Fruit fly (Drosophila melanogaster) whole organism, embryonic: ENCODE measurements around the gene CG34180.

Experiments
- CG11093 ChIP-seq: fragments of 200-800 bp; sonication (Bioruptor generic); IDR thresholded peaks from 3 replicates; pipeline ENCODE4 v1.3.6; 2022; ENCODE audit warnings: missing biosample characterization, missing genetic modification characterization
- CG11398 ChIP-seq: fragments of 200-800 bp; sonication (Bioruptor generic); optimal IDR thresholded peaks from 2 replicates; lab custom pipeline; 2016; ENCODE audit warnings: missing biosample characterization, missing genetic modification characterization
- CG11504 ChIP-seq: fragments of 200-800 bp; sonication (Bioruptor generic); optimal IDR thresholded peaks from 3 replicates; lab custom pipeline; 2019; ENCODE audit warnings: missing biosample characterization, mild to moderate bottlenecking, missing genetic modification characterization, moderate library complexity
- CG13123 ChIP-seq: fragments of 200-800 bp; sonication (Bioruptor generic); optimal IDR thresholded peaks from 2 replicates; lab custom pipeline; 2016; ENCODE audit warnings: missing biosample characterization, missing genetic modification characterization
- CG1529 ChIP-seq: fragments of 200-800 bp; sonication (Bioruptor generic); optimal IDR thresholded peaks from 3 replicates; lab custom pipeline; 2018; ENCODE audit warnings: missing biosample characterization, missing genetic modification characterization
- CG15601 ChIP-seq: fragments of 200-800 bp; sonication (Bioruptor generic); optimal IDR thresholded peaks from 3 replicates; lab custom pipeline; 2019; ENCODE audit warnings: missing biosample characterization, mild to moderate bottlenecking, missing genetic modification characterization, moderate library complexity
- CG1647 ChIP-seq: fragments of 200-800 bp; sonication (Bioruptor generic); optimal IDR thresholded peaks from 3 replicates; lab custom pipeline; 2016; ENCODE audit warnings: missing biosample characterization, missing genetic modification characterization
- CG17802 ChIP-seq: fragments of 200-800 bp; sonication (Bioruptor generic); optimal IDR thresholded peaks from 2 replicates; lab custom pipeline; 2018; ENCODE audit warnings: missing biosample characterization, mild to moderate bottlenecking, missing genetic modification characterization, moderate library complexity
- CG18011 ChIP-seq: fragments of 200-800 bp; sonication (Bioruptor generic); optimal IDR thresholded peaks from 2 replicates; lab custom pipeline; 2017; ENCODE audit warnings: missing biosample characterization, missing genetic modification characterization, mild to moderate bottlenecking, moderate library complexity, missing genotype
- CG2889 ChIP-seq: fragments of 200-800 bp; sonication (Bioruptor generic); IDR thresholded peaks from 3 replicates; pipeline ENCODE4 v1.3.6; 2022; ENCODE audit warnings: missing biosample characterization, missing genetic modification characterization
- CG33557 ChIP-seq: fragments of 200-800 bp; sonication (Bioruptor generic); optimal IDR thresholded peaks from 2 replicates; lab custom pipeline; 2019; ENCODE audit warnings: missing biosample characterization, mild to moderate bottlenecking, missing genetic modification characterization, moderate library complexity
- CG42726 ChIP-seq: fragments of 200-800 bp; sonication (Bioruptor generic); IDR thresholded peaks from 2 replicates; pipeline ENCODE4 v1.3.6; 2022; ENCODE audit warnings: missing biosample characterization, missing genetic modification characterization; ENCODE audit not compliant: partially characterized antibody
- CG4730 ChIP-seq: fragments of 200-800 bp; sonication (Bioruptor generic); IDR thresholded peaks from 2 replicates; pipeline ENCODE4 v1.3.6; 2022; ENCODE audit warnings: missing biosample characterization, missing genetic modification characterization
- CG6175 ChIP-seq: fragments of 200-800 bp; sonication (Bioruptor generic); IDR thresholded peaks from 3 replicates; pipeline ENCODE4 v1.3.6; 2022; ENCODE audit warnings: missing biosample characterization, missing genetic modification characterization
- CG6272 ChIP-seq: fragments of 200-800 bp; sonication (Bioruptor generic); IDR thresholded peaks from 2 replicates; pipeline ENCODE4 v1.3.6; 2022; ENCODE audit warnings: missing biosample characterization, missing genetic modification characterization
- CG7963 ChIP-seq: fragments of 200-800 bp; sonication (Bioruptor generic); IDR thresholded peaks from 3 replicates; pipeline ENCODE4 v1.3.6; 2022; ENCODE audit warnings: missing biosample characterization, missing genetic modification characterization; ENCODE audit not compliant: partially characterized antibody
- CG8924 ChIP-seq: fragments of 200-800 bp; optimal IDR thresholded peaks from 3 replicates; lab custom pipeline; 2019; ENCODE audit warnings: missing biosample characterization, mild to moderate bottlenecking, missing genetic modification characterization, moderate library complexity
- CoRest ChIP-seq: fragments of 200-800 bp; sonication (Bioruptor generic); optimal IDR thresholded peaks from 3 replicates; lab custom pipeline; 2018; ENCODE audit warnings: missing biosample characterization, mild to moderate bottlenecking, missing genetic modification characterization, moderate library complexity
- Dfd ChIP-seq, 2 experiments: fragments of >200 bp; optimal IDR thresholded peaks; 2 replicates each; lab custom pipeline; 2017; ENCODE audit warnings: missing biosample characterization in 2 of 2, missing genetic modification characterization in 2 of 2
- Dip2 ChIP-seq: fragments of 200-800 bp; sonication (Bioruptor generic); IDR thresholded peaks from 2 replicates; pipeline ENCODE4 v1.3.6; 2022; ENCODE audit warnings: missing biosample characterization, missing genetic modification characterization
- GATAe ChIP-seq: fragments of 200-800 bp; sonication (Bioruptor generic); conservative IDR thresholded peaks from 2 replicates; pipeline ENCODE4 v1.3.6; 2022; ENCODE audit warnings: missing biosample characterization, missing genetic modification characterization
- HmgZ ChIP-seq: fragments of 200-800 bp; sonication (Bioruptor generic); optimal IDR thresholded peaks from 2 replicates; lab custom pipeline; 2018; ENCODE audit warnings: missing biosample characterization, mild to moderate bottlenecking, missing genetic modification characterization
- Kr ChIP-seq: fragments of 200-800 bp; sonication (Bioruptor generic); optimal IDR thresholded peaks from 2 replicates; lab custom pipeline; 2017; ENCODE audit warnings: missing biosample characterization, mild to moderate bottlenecking, missing genetic modification characterization
- Mrtf ChIP-seq: fragments of 200-800 bp; sonication (Bioruptor generic); IDR thresholded peaks from 3 replicates; pipeline ENCODE4 v1.3.6; 2022; ENCODE audit warnings: missing biosample characterization, missing genetic modification characterization
- NK7.1 ChIP-seq: fragments of 200-800 bp; sonication (Bioruptor generic); optimal IDR thresholded peaks from 3 replicates; lab custom pipeline; 2016; ENCODE audit warnings: missing biosample characterization, missing genetic modification characterization
- Nf-YA ChIP-seq: fragments of 200-800 bp; sonication (Bioruptor generic); IDR thresholded peaks from 2 replicates; pipeline ENCODE4 v1.3.6; 2022; ENCODE audit warnings: missing biosample characterization, missing genetic modification characterization
- Oaz ChIP-seq: fragments of 200-800 bp; sonication (Bioruptor generic); IDR thresholded peaks from 2 replicates; pipeline ENCODE4 v1.3.6; 2022; ENCODE audit warnings: missing biosample characterization, missing genetic modification characterization
- Ptx1 ChIP-seq: fragments of 200-800 bp; sonication (Bioruptor generic); IDR thresholded peaks from 2 replicates; pipeline ENCODE4 v1.3.6; 2022; ENCODE audit warnings: missing biosample characterization, missing genetic modification characterization
- cad ChIP-seq: fragments of >200 bp; optimal IDR thresholded peaks from 2 replicates; lab custom pipeline; 2017; ENCODE audit warnings: missing biosample characterization, missing genetic modification characterization
- ci ChIP-seq: fragments of 200-800 bp; sonication (Bioruptor generic); IDR thresholded peaks from 3 replicates; pipeline ENCODE4 v1.3.6; 2022; ENCODE audit warnings: missing biosample characterization, missing genetic modification characterization
- crc ChIP-seq: fragments of 200-800 bp; sonication (Bioruptor generic); optimal IDR thresholded peaks from 2 replicates; lab custom pipeline; 2016; ENCODE audit warnings: missing biosample characterization, missing genetic modification characterization
- emc ChIP-seq: fragments of 200-800 bp; sonication (Bioruptor generic); optimal IDR thresholded peaks from 2 replicates; lab custom pipeline; 2016; ENCODE audit warnings: missing biosample characterization, missing genetic modification characterization
- en ChIP-seq: fragments of 200-800 bp; sonication (Bioruptor generic); optimal IDR thresholded peaks from 2 replicates; lab custom pipeline; 2016; ENCODE audit warnings: missing biosample characterization, missing genetic modification characterization
- eyg ChIP-seq: fragments of 200-800 bp; sonication (Bioruptor generic); optimal IDR thresholded peaks from 3 replicates; lab custom pipeline; 2016; ENCODE audit warnings: missing biosample characterization, missing genetic modification characterization
- her ChIP-seq: fragments of 200-800 bp; sonication (Bioruptor generic); optimal IDR thresholded peaks from 2 replicates; lab custom pipeline; 2016; ENCODE audit warnings: missing biosample characterization, missing genetic modification characterization
- jigr1 ChIP-seq: fragments of 200-800 bp; sonication (Bioruptor generic); IDR thresholded peaks from 3 replicates; pipeline ENCODE4 v1.3.6; 2022; ENCODE audit warnings: missing biosample characterization, missing genetic modification characterization
- knrl ChIP-seq: fragments of 200-800 bp; sonication (Bioruptor generic); IDR thresholded peaks from 3 replicates; pipeline ENCODE4 v1.3.6; 2022; ENCODE audit warnings: missing biosample characterization, missing genetic modification characterization; ENCODE audit not compliant: partially characterized antibody
- lilli ChIP-seq: fragments of 200-800 bp; sonication (Bioruptor generic); optimal IDR thresholded peaks from 3 replicates; lab custom pipeline; 2016; ENCODE audit warnings: missing biosample characterization, missing genetic modification characterization
- nmo ChIP-seq: fragments of 200-800 bp; sonication (Bioruptor generic); optimal IDR thresholded peaks from 2 replicates; lab custom pipeline; 2018; ENCODE audit warnings: missing biosample characterization, mild to moderate bottlenecking, missing genetic modification characterization, moderate library complexity
- odd ChIP-seq: fragments of 200-800 bp; sonication (Bioruptor generic); optimal IDR thresholded peaks from 2 replicates; lab custom pipeline; 2017; ENCODE audit warnings: missing biosample characterization, mild to moderate bottlenecking, missing genetic modification characterization
- pita ChIP-seq: fragments of 200-800 bp; sonication (Bioruptor generic); optimal IDR thresholded peaks from 2 replicates; lab custom pipeline; 2017; ENCODE audit warnings: missing biosample characterization, mild to moderate bottlenecking, missing genetic modification characterization
- pnt ChIP-seq: fragments of 200-800 bp; sonication (Bioruptor generic); optimal IDR thresholded peaks from 3 replicates; lab custom pipeline; 2016; ENCODE audit warnings: missing biosample characterization, missing genetic modification characterization
- row ChIP-seq: fragments of 200-800 bp; sonication (Bioruptor generic); IDR thresholded peaks from 3 replicates; pipeline ENCODE4 v1.3.6; 2022; ENCODE audit warnings: missing biosample characterization, missing genetic modification characterization
- tio ChIP-seq: fragments of 200-800 bp; sonication (Bioruptor generic); optimal IDR thresholded peaks from 2 replicates; lab custom pipeline; 2017; ENCODE audit warnings: missing biosample characterization, missing genetic modification characterization, inconsistent platforms
- tna ChIP-seq: fragments of 200-800 bp; sonication (Bioruptor generic); IDR thresholded peaks from 2 replicates; pipeline ENCODE4 v1.3.6; 2022; ENCODE audit warnings: missing biosample characterization, missing genetic modification characterization; ENCODE audit not compliant: partially characterized antibody
- trem ChIP-seq: fragments of 200-800 bp; optimal IDR thresholded peaks from 3 replicates; lab custom pipeline; 2019; ENCODE audit warnings: missing biosample characterization, mild to moderate bottlenecking, missing genetic modification characterization, moderate library complexity
- ttk ChIP-seq: fragments of 200-800 bp; sonication (Bioruptor generic); IDR thresholded peaks from 2 replicates; pipeline ENCODE4 v2.1.2; 2022; ENCODE audit warnings: missing biosample characterization, missing genetic modification characterization
- twi ChIP-seq: fragments of 200-800 bp; optimal IDR thresholded peaks from 2 replicates; lab custom pipeline; 2019; ENCODE audit warnings: missing biosample characterization, mild to moderate bottlenecking, missing genetic modification characterization, moderate library complexity
- unc-4 ChIP-seq: fragments of 200-800 bp; sonication (Bioruptor generic); IDR thresholded peaks from 2 replicates; pipeline ENCODE4 v1.3.6; 2022; ENCODE audit warnings: missing biosample characterization, missing genetic modification characterization; ENCODE audit not compliant: partially characterized antibody
- wdn ChIP-seq: fragments of 200-800 bp; sonication (Bioruptor generic); IDR thresholded peaks from 2 replicates; pipeline ENCODE4 v1.3.6; 2022; ENCODE audit warnings: missing biosample characterization, missing genetic modification characterization
- z ChIP-seq: fragments of 200-800 bp; sonication (Bioruptor generic); IDR thresholded peaks from 3 replicates; pipeline ENCODE4 v1.3.6; 2022; ENCODE audit warnings: missing biosample characterization, missing genetic modification characterization

Gene CG34180

dm6 chr2L:6045972-6046718 lies 14.2 kb upstream of the CG34180 start, which contains the start of gene Pfas (continued):
- TF ChIP-seq CG11504 (tag; lab: Kevin White, UChicago), result no peak
- peak; percentile 2 for TF ChIP-seq emc (GFP tag; lab: Kevin White, UChicago)
- TF ChIP-seq her, result peak; percentile 72
- no peak for TF ChIP-seq CG17802 (tag; lab: Kevin White, UChicago)
- TF ChIP-seq twi (tag; lab: Kevin White, UChicago), result no peak
- no peak for TF ChIP-seq knrl (GFP tag; lab: Robert Waterston, UW)
- peak; percentile 78; the same call in 2 of the 3 replicates for TF ChIP-seq ci
- TF ChIP-seq tio, result no peak
- TF ChIP-seq unc-4 (GFP tag; lab: Robert Waterston, UW), result no peak
- TF ChIP-seq NK7.1 (GFP tag; lab: Kevin White, UChicago), result peak; percentile 41
- no peak for TF ChIP-seq CG4730 (GFP tag; lab: Robert Waterston, UW)
- TF ChIP-seq row (GFP tag; lab: Robert Waterston, UW), result peak; percentile 82
- TF ChIP-seq CG11093 (GFP tag; lab: Robert Waterston, UW), result no peak
- no peak for TF ChIP-seq CG42726 (GFP tag; lab: Robert Waterston, UW)
- no peak for TF ChIP-seq Mrtf
- TF ChIP-seq Ptx1 (GFP tag; lab: Robert Waterston, UW), result no peak
- TF ChIP-seq CG11398, result no peak
- no peak for TF ChIP-seq pita (GFP tag; lab: Kevin White, UChicago)
- no peak for TF ChIP-seq Dip2 (GFP tag; lab: Robert Waterston, UW)
- peak; percentile 56 for TF ChIP-seq CG18011
- TF ChIP-seq CG7963 (GFP tag; lab: Robert Waterston, UW), result no peak
- TF ChIP-seq odd (GFP tag; lab: Kevin White, UChicago), result no peak
- no peak for TF ChIP-seq cad
- TF ChIP-seq CG8924, result peak; percentile 36
- no peak for TF ChIP-seq CG2889 (GFP tag; lab: Robert Waterston, UW)
- TF ChIP-seq crc (GFP tag; lab: Kevin White, UChicago), result peak; percentile 34
- TF ChIP-seq z (GFP tag; lab: Robert Waterston, UW), result no peak
- no peak for TF ChIP-seq jigr1 (GFP tag; lab: Robert Waterston, UW)
- no peak for TF ChIP-seq ttk (GFP tag; lab: Robert Waterston, UW)
- TF ChIP-seq CG6175 (GFP tag; lab: Robert Waterston, UW), result no peak
- TF ChIP-seq GATAe (GFP tag; lab: Robert Waterston, UW), result no peak
- TF ChIP-seq CG1529, result no peak
- TF ChIP-seq en (GFP tag; lab: Kevin White, UChicago), result no peak
- no peak for TF ChIP-seq CG13123 (GFP tag; lab: Kevin White, UChicago)
- TF ChIP-seq CG15601 (tag; lab: Kevin White, UChicago), result peak; percentile 52
- TF ChIP-seq CG6272 (GFP tag; lab: Robert Waterston, UW), result no peak
- TF ChIP-seq nmo, result no peak
- TF ChIP-seq eyg (GFP tag; lab: Kevin White, UChicago), result peak; percentile 17
- peak; percentile 61 for TF ChIP-seq CG1647 (GFP tag; lab: Kevin White, UChicago)
- no peak for TF ChIP-seq Oaz (GFP tag; lab: Robert Waterston, UW)
- no peak for TF ChIP-seq Nf-YA (GFP tag; lab: Robert Waterston, UW)
- TF ChIP-seq Kr, result no peak
- TF ChIP-seq pnt (GFP tag; lab: Kevin White, UChicago), result peak; percentile 3
- TF ChIP-seq CoRest (tag; lab: Kevin White, UChicago), result peak; percentile 59
- no peak for TF ChIP-seq Dfd (GFP tag; optimal IDR thresholded peaks at IDR 0.05; lab: Kevin White, UChicago)
- TF ChIP-seq lilli, result peak; percentile 81
- peak; percentile 87 for TF ChIP-seq HmgZ (tag; lab: Kevin White, UChicago)
- TF ChIP-seq trem (tag; lab: Kevin White, UChicago), result no peak
- TF ChIP-seq tna (GFP tag; lab: Robert Waterston, UW), result no peak
- TF ChIP-seq wdn, result no peak
- no peak for TF ChIP-seq CG33557 (GFP tag; lab: Kevin White, UChicago)
